Worm (Caenorhabditis elegans) whole organism, midembryonic: Measurements from ENCODE around the gene C16D2.1.

Source experiments
- T22C8.4 ChIP-seq: fragments of 200-800 bp; sonication (Bioruptor generic); IDR thresholded peaks from 2 replicates; pipeline ENCODE4 v1.3.6; 2022; ENCODE audit warnings: missing genetic modification characterization, missing compliant biosample characterization
- cog-1 ChIP-seq: sonication (generic microtip); optimal IDR thresholded peaks from 2 replicates; lab custom pipeline; 2016; ENCODE audit warnings: missing genetic modification characterization, missing compliant biosample characterization
- flt-1 ChIP-seq: fragments of 200-800 bp; sonication (Bioruptor generic); IDR thresholded peaks from 2 replicates; pipeline ENCODE4 v1.3.6; 2022; ENCODE audit warnings: missing genetic modification characterization, missing compliant biosample characterization
- klf-2 ChIP-seq: fragments of 200-800 bp; sonication (Bioruptor generic); conservative IDR thresholded peaks from 2 replicates; pipeline ENCODE4 v1.3.6; 2022; ENCODE audit warnings: missing genetic modification reagents, missing genetic modification characterization, missing compliant biosample characterization
- med-1 ChIP-seq: sonication (generic microtip); optimal IDR thresholded peaks from 2 replicates; lab custom pipeline; 2017; ENCODE audit warnings: missing genetic modification characterization, mild to moderate bottlenecking, missing compliant biosample characterization, antibody characterized with exemption, missing genetic modification reagents; ENCODE audit not compliant: insufficient read depth
- ref-1 ChIP-seq: fragments of 200-800 bp; sonication (Bioruptor generic); conservative IDR thresholded peaks from 2 replicates; pipeline ENCODE4 v1.3.6; 2022; ENCODE audit warnings: missing genetic modification reagents, missing genetic modification characterization, missing compliant biosample characterization
- tab-1 ChIP-seq: fragments of 200-800 bp; sonication (Bioruptor generic); IDR thresholded peaks from 2 replicates; pipeline ENCODE4 v1.3.6; 2022; ENCODE audit warnings: missing genetic modification characterization, missing compliant biosample characterization
- ztf-23 ChIP-seq: fragments of 200-800 bp; sonication (Bioruptor generic); IDR thresholded peaks from 2 replicates; pipeline ENCODE4 v1.3.6; 2022; ENCODE audit warnings: missing genetic modification reagents, missing genetic modification characterization, missing compliant biosample characterization
- ztf-29 ChIP-seq: fragments of 200-800 bp; sonication (Bioruptor generic); IDR thresholded peaks from 2 replicates; pipeline ENCODE4 v1.3.6; 2022; ENCODE audit warnings: missing genetic modification reagents, missing genetic modification characterization, missing compliant biosample characterization

DNA sequence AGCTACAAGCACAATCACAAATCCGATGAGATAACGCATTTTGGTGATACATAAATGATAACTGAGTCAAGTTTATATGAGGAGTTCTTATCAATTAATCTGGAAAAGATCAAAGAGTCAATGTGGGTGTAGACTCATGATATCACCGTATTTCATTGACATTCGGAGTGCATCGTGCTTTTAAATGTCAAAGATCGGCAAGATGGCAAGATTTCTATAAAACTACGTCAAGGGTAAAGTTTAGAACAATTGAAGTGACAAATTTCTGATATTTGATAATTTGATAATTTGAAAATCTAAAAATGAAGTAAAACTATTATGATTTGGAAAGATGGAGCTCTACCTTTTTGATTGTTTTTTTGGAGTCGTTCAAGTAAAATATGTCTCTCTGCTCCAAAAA, 48.4 kb upstream of the C16D2.1 start, which contains the start of gene sysm-1:
- TF ChIP-seq ztf-29 (GFP tag; lab: Robert Waterston, UW) (no peak), ztf-23 (GFP tag; lab: Robert Waterston, UW) (no peak), ref-1 (GFP tag; lab: Robert Waterston, UW) (no peak), flt-1 (GFP tag; lab: Robert Waterston, UW) (no peak), cog-1 (tag; lab: Kevin White, UChicago) (no peak), med-1 (no peak), tab-1 (no peak), klf-2 (GFP tag; lab: Robert Waterston, UW) (no peak), T22C8.4 (GFP tag; lab: Robert Waterston, UW) (no peak)
